Worm (Caenorhabditis elegans) whole organism, L1 larva: Measurements from ENCODE around the gene ceeh-1.

Experiments
- blmp-1 ChIP-seq: fragments of 150-350 bp; optimal IDR thresholded peaks from 2 replicates; lab custom pipeline; 2014; ENCODE audit warnings: missing biosample characterization, missing genetic modification characterization
- ceh-8 ChIP-seq: fragments of 200-800 bp; sonication (Bioruptor generic); optimal IDR thresholded peaks from 2 replicates; lab custom pipeline; 2018; ENCODE audit warnings: mild to moderate bottlenecking, missing genetic modification characterization, moderate library complexity, missing compliant biosample characterization
- dpl-1 ChIP-seq, 3 experiments: fragments of 150-350 bp in 2 of 3; sonication (generic microtip) in 1 of 3; optimal IDR thresholded peaks; 2 replicates each; lab custom pipeline; 2014 to 2017; ENCODE audit warnings: missing biosample characterization in 3 of 3, missing genetic modification characterization in 3 of 3, missing genetic modification reagents in 3 of 3
- efl-1 ChIP-seq, 4 experiments: fragments of 150-350 bp; optimal IDR thresholded peaks in 3 of 4; peaks in 1 of 4; 1 replicate in 1 of 4; 2 replicates in 3 of 4; lab custom pipeline; 2014; ENCODE audit warnings: missing biosample characterization in 2 of 4, missing genetic modification characterization in 2 of 4, missing genetic modification reagents in 2 of 4
- lin-39 ChIP-seq: fragments of 150-350 bp; optimal IDR thresholded peaks from 2 replicates; lab custom pipeline; 2014; ENCODE audit warnings: missing biosample characterization, missing genetic modification reagents, missing genetic modification characterization
- mep-1 ChIP-seq: fragments of 150-350 bp; optimal IDR thresholded peaks from 2 replicates; lab custom pipeline; 2014; ENCODE audit warnings: missing biosample characterization, missing genetic modification characterization
- nhr-12 ChIP-seq: sonication (generic microtip); optimal IDR thresholded peaks from 2 replicates; lab custom pipeline; 2017; ENCODE audit warnings: missing biosample characterization, missing genetic modification characterization
- nhr-84 ChIP-seq: sonication (generic microtip); optimal IDR thresholded peaks from 2 replicates; lab custom pipeline; 2017; ENCODE audit warnings: missing biosample characterization, missing genetic modification characterization
- snpc-4 ChIP-seq: fragments of 150-350 bp; optimal IDR thresholded peaks from 2 replicates; lab custom pipeline; 2014; ENCODE audit warnings: missing biosample characterization, missing genetic modification characterization
- ztf-4 ChIP-seq: fragments of 150-350 bp; optimal IDR thresholded peaks from 2 replicates; lab custom pipeline; 2014; ENCODE audit warnings: missing biosample characterization, missing genetic modification characterization

DNA sequence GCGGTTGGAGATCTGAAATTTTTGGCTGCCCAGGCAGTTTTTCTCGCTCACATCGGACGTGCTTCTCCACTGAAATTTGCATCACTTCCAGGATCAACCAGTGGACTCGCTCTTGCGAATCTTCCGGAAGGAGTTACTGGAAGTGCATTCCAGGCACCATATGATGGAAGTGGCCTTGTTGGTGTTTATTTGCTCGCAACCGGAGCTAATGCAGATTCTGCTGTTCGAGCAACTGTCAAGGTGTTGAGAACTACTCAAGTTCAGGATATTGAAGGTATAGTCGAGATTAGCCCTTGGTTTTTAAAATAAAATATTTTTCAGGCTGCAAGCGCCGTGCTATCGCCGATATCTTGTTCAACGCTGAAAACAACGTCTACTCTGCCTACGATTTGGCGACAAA is 48.8 kb upstream of the ceeh-1 start:
- TF ChIP-seq ztf-4 (tag; lab: Kevin White, UChicago) (no peak), efl-1 (optimal IDR thresholded peaks at IDR 0.05; lab: Kevin White, UChicago) (no peak), efl-1 (GFP tag; optimal IDR thresholded peaks at IDR 0.05 in 1 of 2; lab: Kevin White, UChicago) (peak in 1 of 2 experiments; percentile 57), blmp-1 (no peak), dpl-1 (GFP tag; optimal IDR thresholded peaks at IDR 0.05; lab: Kevin White, UChicago) (no peak), lin-39 (tag; lab: Kevin White, UChicago) (no peak), snpc-4 (no peak), nhr-12 (tag; lab: Kevin White, UChicago) (no peak), nhr-84 (tag; lab: Kevin White, UChicago) (no peak), mep-1 (tag; lab: Kevin White, UChicago) (no peak), ceh-8 (GFP tag; lab: Kevin White, UChicago) (no peak)
